Worm (Caenorhabditis elegans) whole organism, mixed stage, embryonic: ENCODE results near the gene irld-44.

Experiments used
- M03D4.4 ChIP-seq: sonication (generic microtip); optimal IDR thresholded peaks from 2 replicates; lab custom pipeline; 2017; ENCODE audit warnings: mild to moderate bottlenecking, missing genetic modification characterization, missing compliant biosample characterization
- bed-3 ChIP-seq: fragments of 200-800 bp; sonication (Bioruptor generic); optimal IDR thresholded peaks from 3 replicates; lab custom pipeline; 2018; ENCODE audit warnings: mild to moderate bottlenecking, missing genetic modification characterization, moderate library complexity, missing compliant biosample characterization
- blmp-1 ChIP-seq: fragments of 150-350 bp; optimal IDR thresholded peaks from 2 replicates; lab custom pipeline; 2014; ENCODE audit warnings: missing biosample characterization, missing genetic modification characterization
- ceh-39 ChIP-seq: fragments of 150-350 bp; optimal IDR thresholded peaks from 2 replicates; lab custom pipeline; 2014; ENCODE audit warnings: missing biosample characterization, missing genetic modification characterization
- ceh-43 ChIP-seq: fragments of 200-800 bp; sonication (Bioruptor generic); optimal IDR thresholded peaks from 2 replicates; lab custom pipeline; 2018; ENCODE audit warnings: mild to moderate bottlenecking, missing genetic modification characterization, moderate library complexity, missing compliant biosample characterization
- ceh-83 ChIP-seq: fragments of 200-800 bp; sonication (Bioruptor generic); optimal IDR thresholded peaks from 2 replicates; lab custom pipeline; 2018; ENCODE audit warnings: mild to moderate bottlenecking, missing genetic modification characterization, missing compliant biosample characterization
- ces-1 ChIP-seq: fragments of 150-350 bp; optimal IDR thresholded peaks from 2 replicates; lab custom pipeline; 2014; ENCODE audit warnings: missing biosample characterization, missing genetic modification reagents, missing genetic modification characterization
- cnd-1 ChIP-seq: fragments of 200-800 bp; sonication (Bioruptor generic); optimal IDR thresholded peaks from 2 replicates; lab custom pipeline; 2018; ENCODE audit warnings: mild to moderate bottlenecking, missing genetic modification characterization, missing compliant biosample characterization
- drap-1 ChIP-seq: fragments of 200-800 bp; sonication (Bioruptor generic); optimal IDR thresholded peaks from 3 replicates; lab custom pipeline; 2018; ENCODE audit warnings: mild to moderate bottlenecking, missing genetic modification characterization, missing compliant biosample characterization
- elt-1 ChIP-seq: sonication (generic microtip); optimal IDR thresholded peaks from 2 replicates; lab custom pipeline; 2017; ENCODE audit warnings: missing genetic modification characterization, mild to moderate bottlenecking, missing compliant biosample characterization, antibody characterized with exemption, moderate library complexity, borderline replicate concordance; ENCODE audit not compliant: insufficient read depth
- elt-3 ChIP-seq: fragments of 150-350 bp; optimal IDR thresholded peaks from 2 replicates; lab custom pipeline; 2014; ENCODE audit warnings: missing biosample characterization, missing genetic modification characterization
- flh-1 ChIP-seq: fragments of 200-800 bp; sonication (Bioruptor generic); optimal IDR thresholded peaks from 2 replicates; lab custom pipeline; 2018; ENCODE audit warnings: mild to moderate bottlenecking, missing genetic modification characterization, moderate library complexity, missing compliant biosample characterization
- ham-2 ChIP-seq: fragments of 200-800 bp; sonication (Bioruptor generic); optimal IDR thresholded peaks from 2 replicates; lab custom pipeline; 2018; ENCODE audit warnings: mild to moderate bottlenecking, missing genetic modification characterization, missing compliant biosample characterization
- hlh-1 ChIP-seq: fragments of 150-350 bp; optimal IDR thresholded peaks from 2 replicates; lab custom pipeline; 2014; ENCODE audit warnings: missing biosample characterization, missing genetic modification reagents, missing genetic modification characterization
- lin-32 ChIP-seq: fragments of 200-800 bp; sonication (Bioruptor generic); optimal IDR thresholded peaks from 2 replicates; lab custom pipeline; 2018; ENCODE audit warnings: mild to moderate bottlenecking, missing genetic modification characterization, missing compliant biosample characterization
- lsy-2 ChIP-seq: fragments of 150-350 bp; optimal IDR thresholded peaks from 2 replicates; lab custom pipeline; 2014; ENCODE audit warnings: missing biosample characterization, missing genetic modification characterization
- mab-5 ChIP-seq: fragments of 150-350 bp; optimal IDR thresholded peaks from 2 replicates; lab custom pipeline; 2014; ENCODE audit warnings: missing biosample characterization, missing genetic modification characterization
- mep-1 ChIP-seq: fragments of 150-350 bp; optimal IDR thresholded peaks from 2 replicates; lab custom pipeline; 2017; ENCODE audit warnings: missing biosample characterization, missing genetic modification reagents, missing genetic modification characterization, inconsistent platforms
- nhr-12 ChIP-seq: fragments of 150-350 bp; optimal IDR thresholded peaks from 2 replicates; lab custom pipeline; 2014; ENCODE audit warnings: missing biosample characterization, missing genetic modification characterization
- nhr-2 ChIP-seq: fragments of 150-350 bp; optimal IDR thresholded peaks from 2 replicates; lab custom pipeline; 2014; ENCODE audit warnings: missing biosample characterization, missing genetic modification characterization
- nhr-237 ChIP-seq: fragments of 150-350 bp; optimal IDR thresholded peaks from 2 replicates; lab custom pipeline; 2014; ENCODE audit warnings: missing biosample characterization, missing genetic modification characterization
- nhr-28 ChIP-seq: fragments of 150-350 bp; optimal IDR thresholded peaks from 2 replicates; lab custom pipeline; 2014; ENCODE audit warnings: missing biosample characterization, missing genetic modification characterization
- nhr-76 ChIP-seq: sonication (generic microtip); optimal IDR thresholded peaks from 2 replicates; lab custom pipeline; 2017; ENCODE audit warnings: missing biosample characterization, missing genetic modification characterization
- pha-4 ChIP-seq: fragments of 150-350 bp; optimal IDR thresholded peaks from 2 replicates; lab custom pipeline; 2018; ENCODE audit warnings: missing biosample characterization, missing genetic modification reagents, missing genetic modification characterization
- sem-2 ChIP-seq: fragments of 200-800 bp; sonication (Bioruptor generic); optimal IDR thresholded peaks from 2 replicates; lab custom pipeline; 2018; ENCODE audit warnings: mild to moderate bottlenecking, missing genetic modification characterization, missing compliant biosample characterization
- snpc-4 ChIP-seq: fragments of 150-350 bp; optimal IDR thresholded peaks from 2 replicates; lab custom pipeline; 2014; ENCODE audit warnings: missing biosample characterization, missing genetic modification characterization
- sptf-1 ChIP-seq: sonication (generic microtip); optimal IDR thresholded peaks from 2 replicates; lab custom pipeline; 2017; ENCODE audit warnings: mild to moderate bottlenecking, missing genetic modification characterization, moderate library complexity, missing compliant biosample characterization
- unc-120 ChIP-seq: sonication (generic microtip); optimal IDR thresholded peaks from 2 replicates; lab custom pipeline; 2017; ENCODE audit warnings: missing genetic modification characterization, missing compliant biosample characterization; ENCODE audit not compliant: poor library complexity, severe bottlenecking
- unc-39 ChIP-seq: fragments of 150-350 bp; optimal IDR thresholded peaks from 2 replicates; lab custom pipeline; 2014; ENCODE audit warnings: missing biosample characterization, missing genetic modification characterization
- unc-62 ChIP-seq: fragments of 150-350 bp; optimal IDR thresholded peaks from 2 replicates; lab custom pipeline; 2014; ENCODE audit warnings: missing biosample characterization, missing genetic modification reagents, missing genetic modification characterization
- zip-8 ChIP-seq: fragments of 150-350 bp; optimal IDR thresholded peaks from 2 replicates; lab custom pipeline; 2014; ENCODE audit warnings: missing biosample characterization, missing genetic modification characterization

Gene irld-44

ce11 chrV:1631717-1632116, 19.4 kb upstream of the irld-44 start, which contains the start of gene irld-17:
irld-17 (plus strand) TSS chrV:1632017.
- TF ChIP-seq mep-1 (tag; lab: Kevin White, UChicago) (no peak), ceh-83 (no peak), lsy-2 (tag; lab: Kevin White, UChicago) (no peak)

ce11 chrV:1635859-1636258, 15.3 kb upstream of the irld-44 start, which contains the start of gene str-222:
str-222 (plus strand) TSS chrV:1636159.
- TF ChIP-seq mab-5 (tag; lab: Kevin White, UChicago) (no peak), elt-1 (no peak), flh-1 (no peak), sptf-1 (tag; lab: Kevin White, UChicago) (no peak), ham-2 (GFP tag; lab: Kevin White, UChicago) (no peak), drap-1 (no peak), ceh-43 (GFP tag; lab: Kevin White, UChicago) (no peak), nhr-2 (no peak), lsy-2 (tag; lab: Kevin White, UChicago) (no peak), hlh-1 (no peak), nhr-28 (tag; lab: Kevin White, UChicago) (no peak), ceh-39 (tag; lab: Kevin White, UChicago) (no peak), snpc-4 (tag; lab: Kevin White, UChicago) (no peak), sem-2 (GFP tag; lab: Kevin White, UChicago) (no peak), unc-62 (GFP tag; lab: Kevin White, UChicago) (no peak), nhr-76 (tag; lab: Kevin White, UChicago) (no peak), pha-4 (tag; lab: Kevin White, UChicago) (no peak)

ce11 chrV:1640008-1640407, 11.1 kb upstream of the irld-44 start, which contains the start of gene str-221:
str-221 (plus strand) TSS chrV:1640308.
- no peak for TF ChIP-seq flh-1
- TF ChIP-seq elt-3 (tag; lab: Kevin White, UChicago): no peak
- no peak for TF ChIP-seq lin-32 (GFP tag; lab: Kevin White, UChicago)
- no peak for TF ChIP-seq cnd-1 (tag; lab: Kevin White, UChicago)
- no peak for TF ChIP-seq lsy-2 (tag; lab: Kevin White, UChicago)
- no peak for TF ChIP-seq ham-2 (GFP tag; lab: Kevin White, UChicago)
- no peak for TF ChIP-seq nhr-76 (tag; lab: Kevin White, UChicago)
- no peak for TF ChIP-seq ces-1
- no peak for TF ChIP-seq nhr-28 (tag; lab: Kevin White, UChicago)
- no peak for TF ChIP-seq unc-62 (GFP tag; lab: Kevin White, UChicago)
- TF ChIP-seq nhr-12 (tag; lab: Kevin White, UChicago): no peak
- no peak for TF ChIP-seq hlh-1
- no peak for TF ChIP-seq unc-39 (tag; lab: Kevin White, UChicago)
- TF ChIP-seq nhr-237: no peak
- TF ChIP-seq ceh-43 (GFP tag; lab: Kevin White, UChicago): no peak
- TF ChIP-seq snpc-4 (tag; lab: Kevin White, UChicago): no peak
- TF ChIP-seq ceh-83: no peak
- no peak for TF ChIP-seq pha-4 (tag; lab: Kevin White, UChicago)

ce11 chrV:1642199-1642598, 8.9 kb upstream of the irld-44 start, which contains the start of gene Y46H3D.1:
Y46H3D.1 (plus strand) TSS chrV:1642499.
- TF ChIP-seq ceh-43 (GFP tag; lab: Kevin White, UChicago) (no peak), unc-62 (GFP tag; lab: Kevin White, UChicago) (no peak)

ce11 chrV:1642768-1643167, 8.4 kb upstream of the irld-44 start:
- no peak for TF ChIP-seq bed-3 (GFP tag; lab: Kevin White, UChicago)
- no peak for TF ChIP-seq ces-1
- TF ChIP-seq sem-2 (GFP tag; lab: Kevin White, UChicago): no peak
- TF ChIP-seq nhr-237: no peak
- no peak for TF ChIP-seq M03D4.4 (tag; lab: Kevin White, UChicago)
- TF ChIP-seq snpc-4 (tag; lab: Kevin White, UChicago): no peak

ce11 chrV:1643886-1644285, 7.3 kb upstream of the irld-44 start, which contains the start of gene alh-2:
alh-2 (plus strand) TSS chrV:1644169.
- TF ChIP-seq pha-4 (tag; lab: Kevin White, UChicago) (no peak), cnd-1 (tag; lab: Kevin White, UChicago) (no peak), ceh-43 (GFP tag; lab: Kevin White, UChicago) (no peak), nhr-12 (tag; lab: Kevin White, UChicago) (no peak), flh-1 (no peak), nhr-237 (no peak), M03D4.4 (tag; lab: Kevin White, UChicago) (no peak), unc-39 (tag; lab: Kevin White, UChicago) (no peak), lsy-2 (tag; lab: Kevin White, UChicago) (no peak), lin-32 (GFP tag; lab: Kevin White, UChicago) (no peak), ceh-39 (tag; lab: Kevin White, UChicago) (no peak), zip-8 (tag; lab: Kevin White, UChicago) (no peak), unc-62 (GFP tag; lab: Kevin White, UChicago) (no peak), bed-3 (GFP tag; lab: Kevin White, UChicago) (no peak), blmp-1 (tag; lab: Kevin White, UChicago) (no peak), nhr-28 (tag; lab: Kevin White, UChicago) (no peak), mab-5 (tag; lab: Kevin White, UChicago) (no peak), unc-120 (tag; lab: Kevin White, UChicago) (no peak)
